Worm (Caenorhabditis elegans) whole organism, L2 larva: ENCODE measurements around the gene ZK1098.9.

Source experiments
- R02D3.7 ChIP-seq: fragments of 150-350 bp; optimal IDR thresholded peaks from 2 replicates; lab custom pipeline; 2014; ENCODE audit warnings: missing biosample characterization, missing genetic modification characterization
- Y55F3AM.14 ChIP-seq: fragments of 200-800 bp; sonication (Bioruptor generic); optimal IDR thresholded peaks from 2 replicates; lab custom pipeline; 2018; ENCODE audit warnings: mild to moderate bottlenecking, missing genetic modification characterization, missing compliant biosample characterization
- ama-1 ChIP-seq: fragments of 150-350 bp; optimal IDR thresholded peaks from 2 replicates; lab custom pipeline; 2018; ENCODE audit warnings: inconsistent platforms
- ceh-82 ChIP-seq: fragments of 150-350 bp; optimal IDR thresholded peaks from 2 replicates; lab custom pipeline; 2014; ENCODE audit warnings: missing biosample characterization, missing genetic modification characterization
- egl-27 ChIP-seq: sonication (generic microtip); optimal IDR thresholded peaks from 3 replicates; lab custom pipeline; 2017; ENCODE audit warnings: missing biosample characterization, missing genetic modification reagents, missing genetic modification characterization
- elt-3 ChIP-seq: sonication (generic microtip); optimal IDR thresholded peaks from 2 replicates; lab custom pipeline; 2017; ENCODE audit warnings: missing biosample characterization, missing genetic modification characterization
- fos-1 ChIP-seq: fragments of 150-350 bp; optimal IDR thresholded peaks from 2 replicates; lab custom pipeline; 2014; ENCODE audit warnings: missing biosample characterization, missing genetic modification characterization
- lin-11 ChIP-seq: fragments of 150-350 bp; sonication (generic microtip); optimal IDR thresholded peaks from 2 replicates; lab custom pipeline; 2014; ENCODE audit warnings: missing biosample characterization, missing genetic modification characterization, inconsistent platforms, mixed read lengths
- lin-39 ChIP-seq: fragments of 150-350 bp; optimal IDR thresholded peaks from 2 replicates; lab custom pipeline; 2014; ENCODE audit warnings: missing biosample characterization, missing genetic modification reagents, missing genetic modification characterization
- nhr-25 ChIP-seq: fragments of 150-350 bp; sonication (generic microtip); optimal IDR thresholded peaks from 3 replicates; lab custom pipeline; 2014; ENCODE audit warnings: missing biosample characterization, missing genetic modification characterization
- nhr-77 ChIP-seq: fragments of 150-350 bp; optimal IDR thresholded peaks from 2 replicates; lab custom pipeline; 2014; ENCODE audit warnings: missing biosample characterization, missing genetic modification characterization
- unc-39 ChIP-seq: fragments of 150-350 bp; optimal IDR thresholded peaks from 2 replicates; lab custom pipeline; 2014; ENCODE audit warnings: missing biosample characterization, missing genetic modification characterization
- unc-55 ChIP-seq: fragments of 150-350 bp; sonication (generic microtip); optimal IDR thresholded peaks from 3 replicates; lab custom pipeline; 2014; ENCODE audit warnings: missing biosample characterization, missing genetic modification reagents, missing genetic modification characterization
- ztf-11 ChIP-seq: sonication (generic microtip); optimal IDR thresholded peaks from 2 replicates; lab custom pipeline; 2017; ENCODE audit warnings: missing biosample characterization, missing genetic modification characterization

DNA sequence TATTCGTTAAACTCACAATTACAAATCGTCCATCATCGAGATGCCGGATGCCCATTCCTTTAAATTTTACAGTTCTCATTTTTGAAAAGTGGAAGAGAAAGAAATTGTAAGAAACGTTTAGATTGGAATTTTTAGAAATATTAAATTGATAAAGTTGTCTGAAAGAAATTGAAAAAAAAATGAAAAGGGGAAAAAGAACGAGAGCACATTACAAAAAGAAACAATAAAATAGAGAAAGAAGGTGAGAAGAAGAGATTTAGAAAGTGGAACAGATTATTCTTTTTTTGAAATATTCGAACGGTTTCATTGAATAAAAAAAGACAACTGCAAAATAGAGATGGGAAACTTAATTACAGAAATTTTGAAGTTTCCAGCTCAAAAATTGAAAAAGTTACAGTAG is 16.9 kb downstream of the ZK1098.9 start, which contains the start of gene C48B4.8:
- TF ChIP-seq ama-1 (no peak), R02D3.7 (no peak), nhr-77 (tag; lab: Kevin White, UChicago) (no peak), lin-39 (tag; lab: Kevin White, UChicago) (no peak), egl-27 (no peak), unc-55 (GFP tag; lab: Kevin White, UChicago) (no peak), ceh-82 (tag; lab: Kevin White, UChicago) (no peak), elt-3 (tag; lab: Kevin White, UChicago) (no peak), unc-39 (tag; lab: Kevin White, UChicago) (no peak), nhr-25 (no peak), lin-11 (tag; lab: Kevin White, UChicago) (no peak), ztf-11 (tag; lab: Kevin White, UChicago) (no peak), fos-1 (tag; lab: Kevin White, UChicago) (no peak), Y55F3AM.14 (GFP tag; lab: Kevin White, UChicago) (no peak)
